Fruit fly (Drosophila melanogaster) whole organism, embryonic: ENCODE data around the gene CG5188.

Experiments used
- ATbp ChIP-seq: fragments of 200-800 bp; sonication (Bioruptor generic); optimal IDR thresholded peaks from 2 replicates; lab custom pipeline; 2017; ENCODE audit warnings: missing biosample characterization, mild to moderate bottlenecking, missing genetic modification characterization, missing genetic modification reagents
- Adf1 ChIP-seq: fragments of 200-800 bp; sonication (Bioruptor generic); IDR thresholded peaks from 2 replicates; pipeline ENCODE4 v1.3.6; 2022; ENCODE audit warnings: missing biosample characterization, missing genetic modification characterization
- Aef1 ChIP-seq: fragments of 200-800 bp; sonication (Bioruptor generic); IDR thresholded peaks from 3 replicates; pipeline ENCODE4 v1.3.6; 2022; ENCODE audit warnings: missing biosample characterization, missing genetic modification characterization
- Atf6 ChIP-seq: fragments of 200-800 bp; sonication (Bioruptor generic); IDR thresholded peaks from 2 replicates; pipeline ENCODE4 v1.3.6; 2022; ENCODE audit warnings: missing biosample characterization, missing genetic modification characterization
- BtbVII ChIP-seq: fragments of 200-800 bp; sonication (Bioruptor generic); optimal IDR thresholded peaks from 3 replicates; lab custom pipeline; 2017; ENCODE audit warnings: missing biosample characterization, mild to moderate bottlenecking, missing genetic modification characterization
- CG10654 ChIP-seq: fragments of 200-800 bp; sonication (Bioruptor generic); optimal IDR thresholded peaks from 2 replicates; lab custom pipeline; 2016; ENCODE audit warnings: missing biosample characterization, missing genetic modification characterization
- CG11560 ChIP-seq: fragments of 200-800 bp; sonication (Bioruptor generic); IDR thresholded peaks from 3 replicates; pipeline ENCODE4 v1.3.6; 2022; ENCODE audit warnings: missing biosample characterization, missing genetic modification characterization
- CG12391 ChIP-seq: fragments of 200-800 bp; sonication (Bioruptor generic); optimal IDR thresholded peaks from 3 replicates; lab custom pipeline; 2018; ENCODE audit warnings: missing biosample characterization, mild to moderate bottlenecking, missing genetic modification characterization, moderate library complexity
- CG1647 ChIP-seq: fragments of 200-800 bp; sonication (Bioruptor generic); optimal IDR thresholded peaks from 3 replicates; lab custom pipeline; 2016; ENCODE audit warnings: missing biosample characterization, missing genetic modification characterization
- CG16779 ChIP-seq: fragments of 200-800 bp; sonication (Bioruptor generic); IDR thresholded peaks from 2 replicates; pipeline ENCODE4 v1.3.6; 2022; ENCODE audit warnings: missing biosample characterization, missing genetic modification characterization
- CG17385 ChIP-seq: fragments of 200-800 bp; sonication (Bioruptor generic); optimal IDR thresholded peaks from 3 replicates; lab custom pipeline; 2018; ENCODE audit warnings: missing biosample characterization, mild to moderate bottlenecking, missing genetic modification characterization
- CG17612 ChIP-seq: fragments of 200-800 bp; sonication (Bioruptor generic); IDR thresholded peaks from 2 replicates; pipeline ENCODE4 v1.3.6; 2022; ENCODE audit warnings: missing biosample characterization, missing genetic modification characterization
- CG17829 ChIP-seq: fragments of 200-800 bp; optimal IDR thresholded peaks from 2 replicates; lab custom pipeline; 2019; ENCODE audit warnings: missing biosample characterization, mild to moderate bottlenecking, missing genetic modification characterization, moderate library complexity
- CG2889 ChIP-seq: fragments of 200-800 bp; sonication (Bioruptor generic); IDR thresholded peaks from 3 replicates; pipeline ENCODE4 v1.3.6; 2022; ENCODE audit warnings: missing biosample characterization, missing genetic modification characterization
- CG31441 ChIP-seq: fragments of 200-800 bp; sonication (Bioruptor generic); IDR thresholded peaks from 2 replicates; pipeline ENCODE4 v1.3.6; 2022; ENCODE audit warnings: missing biosample characterization, missing genetic modification characterization
- CG32532 ChIP-seq: fragments of 200-800 bp; sonication (Bioruptor generic); IDR thresholded peaks from 2 replicates; pipeline ENCODE4 v1.3.6; 2022; ENCODE audit warnings: missing biosample characterization, missing genetic modification characterization
- CG42726 ChIP-seq: fragments of 200-800 bp; sonication (Bioruptor generic); IDR thresholded peaks from 2 replicates; pipeline ENCODE4 v1.3.6; 2022; ENCODE audit warnings: missing biosample characterization, missing genetic modification characterization; ENCODE audit not compliant: partially characterized antibody
- CG4282 ChIP-seq: fragments of 200-800 bp; sonication (Bioruptor generic); optimal IDR thresholded peaks from 2 replicates; lab custom pipeline; 2016; ENCODE audit warnings: missing biosample characterization, missing genetic modification characterization
- CG6689 ChIP-seq: fragments of 200-800 bp; sonication (Bioruptor generic); IDR thresholded peaks from 2 replicates; pipeline ENCODE4 v1.3.6; 2022; ENCODE audit warnings: missing biosample characterization, missing genetic modification characterization
- CG6765 ChIP-seq: fragments of 200-800 bp; sonication (Bioruptor generic); optimal IDR thresholded peaks from 3 replicates; lab custom pipeline; 2017; ENCODE audit warnings: missing biosample characterization, mild to moderate bottlenecking, missing genetic modification characterization
- CG7786 ChIP-seq: fragments of 200-800 bp; sonication (Bioruptor generic); optimal IDR thresholded peaks from 2 replicates; lab custom pipeline; 2016; ENCODE audit warnings: missing biosample characterization, missing genetic modification characterization
- CG8388 ChIP-seq: fragments of 200-800 bp; sonication (Bioruptor generic); optimal IDR thresholded peaks from 2 replicates; lab custom pipeline; 2019; ENCODE audit warnings: missing biosample characterization, mild to moderate bottlenecking, missing genetic modification characterization, moderate library complexity
- CG9932 ChIP-seq: fragments of 200-800 bp; sonication (Bioruptor generic); IDR thresholded peaks from 2 replicates; pipeline ENCODE4 v1.3.6; 2022; ENCODE audit warnings: missing biosample characterization, missing genetic modification characterization
- Dbx ChIP-seq: fragments of 200-800 bp; sonication (Bioruptor generic); IDR thresholded peaks from 3 replicates; pipeline ENCODE4 v1.3.6; 2022; ENCODE audit warnings: missing biosample characterization, missing genetic modification characterization
- Eip74EF ChIP-seq, 2 experiments: fragments of 200-800 bp in 1 of 2; fragments of >200 bp in 1 of 2; sonication (Bioruptor generic) in 1 of 2; optimal IDR thresholded peaks; 2 replicates each; lab custom pipeline; 2017 to 2019; ENCODE audit warnings: missing biosample characterization in 2 of 2, missing genetic modification characterization in 2 of 2, mild to moderate bottlenecking in 1 of 2, moderate library complexity in 1 of 2
- HHEX ChIP-seq: fragments of 200-800 bp; sonication (Bioruptor generic); optimal IDR thresholded peaks from 3 replicates; lab custom pipeline; 2017; ENCODE audit warnings: missing biosample characterization, mild to moderate bottlenecking, missing genetic modification characterization, missing genetic modification reagents
- Hsf ChIP-seq: fragments of 200-800 bp; sonication (Bioruptor generic); optimal IDR thresholded peaks from 3 replicates; lab custom pipeline; 2016; ENCODE audit warnings: missing biosample characterization, missing genetic modification characterization
- Lim3 ChIP-seq: fragments of 200-800 bp; sonication (Bioruptor generic); IDR thresholded peaks from 2 replicates; pipeline ENCODE4 v1.3.6; 2022; ENCODE audit warnings: missing biosample characterization, missing genetic modification characterization
- Lpt ChIP-seq: fragments of >200 bp; optimal IDR thresholded peaks from 2 replicates; lab custom pipeline; 2018; ENCODE audit warnings: missing biosample characterization, missing genetic modification characterization
- Med ChIP-seq: fragments of 200-800 bp; sonication (Bioruptor generic); peaks from one replicate; lab custom pipeline; 2016; ENCODE audit warnings: missing biosample characterization, missing genetic modification characterization, mild to moderate bottlenecking, inconsistent platforms, moderate library complexity
- NC2β ChIP-seq: fragments of 200-800 bp; sonication (Bioruptor generic); optimal IDR thresholded peaks from 2 replicates; lab custom pipeline; 2016; ENCODE audit warnings: missing biosample characterization, missing genetic modification characterization
- Ptx1 ChIP-seq: fragments of 200-800 bp; sonication (Bioruptor generic); IDR thresholded peaks from 2 replicates; pipeline ENCODE4 v1.3.6; 2022; ENCODE audit warnings: missing biosample characterization, missing genetic modification characterization
- Six4 ChIP-seq: fragments of 200-800 bp; sonication (Bioruptor generic); optimal IDR thresholded peaks from 2 replicates; lab custom pipeline; 2016; ENCODE audit warnings: missing biosample characterization, missing genetic modification characterization
- Sry-β ChIP-seq: fragments of 200-800 bp; sonication (Bioruptor generic); optimal IDR thresholded peaks from 2 replicates; lab custom pipeline; 2018; ENCODE audit warnings: missing biosample characterization, mild to moderate bottlenecking, missing genetic modification characterization, moderate library complexity
- ara ChIP-seq: fragments of 200-800 bp; sonication (Bioruptor generic); IDR thresholded peaks from 2 replicates; pipeline ENCODE4 v1.3.6; 2022; ENCODE audit warnings: missing biosample characterization, missing genetic modification characterization
- ash1 ChIP-seq: fragments of 200-800 bp; sonication (Bioruptor generic); optimal IDR thresholded peaks from 2 replicates; lab custom pipeline; 2018; ENCODE audit warnings: missing biosample characterization, mild to moderate bottlenecking, missing genetic modification characterization
- corto ChIP-seq: fragments of 200-800 bp; sonication (Bioruptor generic); optimal IDR thresholded peaks from 2 replicates; lab custom pipeline; 2016; ENCODE audit warnings: missing biosample characterization, mild to moderate bottlenecking, missing genetic modification characterization, moderate library complexity
- crc ChIP-seq: fragments of 200-800 bp; sonication (Bioruptor generic); optimal IDR thresholded peaks from 2 replicates; lab custom pipeline; 2016; ENCODE audit warnings: missing biosample characterization, missing genetic modification characterization
- dmrt11E ChIP-seq: fragments of 200-800 bp; sonication (Bioruptor generic); optimal IDR thresholded peaks from 3 replicates; lab custom pipeline; 2018; ENCODE audit warnings: missing biosample characterization, mild to moderate bottlenecking, missing genetic modification characterization, moderate library complexity
- fd96Cb ChIP-seq: fragments of 200-800 bp; sonication (Bioruptor generic); optimal IDR thresholded peaks from 2 replicates; lab custom pipeline; 2018; ENCODE audit warnings: missing biosample characterization, mild to moderate bottlenecking, missing genetic modification characterization, moderate library complexity
- fru ChIP-seq: fragments of >200 bp; optimal IDR thresholded peaks from 2 replicates; lab custom pipeline; 2017
- gsb-n ChIP-seq: fragments of 200-800 bp; sonication (Bioruptor generic); optimal IDR thresholded peaks from 3 replicates; lab custom pipeline; 2018; ENCODE audit warnings: missing biosample characterization, mild to moderate bottlenecking, missing genetic modification characterization
- jumu ChIP-seq: fragments of 200-800 bp; sonication (Bioruptor generic); optimal IDR thresholded peaks from 3 replicates; lab custom pipeline; 2016; ENCODE audit warnings: missing biosample characterization, missing genetic modification characterization
- lola ChIP-seq, 3 experiments: fragments of >200 bp in 2 of 3; fragments of 200-800 bp in 1 of 3; sonication (Bioruptor generic) in 1 of 3; optimal IDR thresholded peaks; 2 replicates each; lab custom pipeline; 2017 to 2019; ENCODE audit warnings: missing biosample characterization in 3 of 3, missing genetic modification characterization in 3 of 3, mild to moderate bottlenecking in 1 of 3, moderate library complexity in 1 of 3
- prd ChIP-seq, 3 experiments: fragments of >200 bp in 2 of 3; fragments of 200-800 bp in 1 of 3; sonication (Bioruptor generic) in 1 of 3; optimal IDR thresholded peaks in 2 of 3; IDR thresholded peaks in 1 of 3; 2 replicates in 2 of 3; 3 replicates in 1 of 3; pipeline versions ENCODE4 v1.3.6 to Lab custom; 2017 to 2022; ENCODE audit warnings: missing biosample characterization in 1 of 3, missing genetic modification characterization in 1 of 3
- slou ChIP-seq: fragments of 200-800 bp; sonication (Bioruptor generic); optimal IDR thresholded peaks from 3 replicates; lab custom pipeline; 2016; ENCODE audit warnings: missing biosample characterization, missing genetic modification characterization
- tna ChIP-seq: fragments of 200-800 bp; sonication (Bioruptor generic); IDR thresholded peaks from 2 replicates; pipeline ENCODE4 v1.3.6; 2022; ENCODE audit warnings: missing biosample characterization, missing genetic modification characterization; ENCODE audit not compliant: partially characterized antibody
- tx ChIP-seq: fragments of 200-800 bp; sonication (Bioruptor generic); optimal IDR thresholded peaks from 2 replicates; lab custom pipeline; 2016; ENCODE audit warnings: missing biosample characterization, missing genetic modification characterization
- zfh2 ChIP-seq: fragments of 200-800 bp; sonication (Bioruptor generic); optimal IDR thresholded peaks from 2 replicates; lab custom pipeline; 2016; ENCODE audit warnings: missing biosample characterization, missing genetic modification characterization

Gene CG5188

DNA sequence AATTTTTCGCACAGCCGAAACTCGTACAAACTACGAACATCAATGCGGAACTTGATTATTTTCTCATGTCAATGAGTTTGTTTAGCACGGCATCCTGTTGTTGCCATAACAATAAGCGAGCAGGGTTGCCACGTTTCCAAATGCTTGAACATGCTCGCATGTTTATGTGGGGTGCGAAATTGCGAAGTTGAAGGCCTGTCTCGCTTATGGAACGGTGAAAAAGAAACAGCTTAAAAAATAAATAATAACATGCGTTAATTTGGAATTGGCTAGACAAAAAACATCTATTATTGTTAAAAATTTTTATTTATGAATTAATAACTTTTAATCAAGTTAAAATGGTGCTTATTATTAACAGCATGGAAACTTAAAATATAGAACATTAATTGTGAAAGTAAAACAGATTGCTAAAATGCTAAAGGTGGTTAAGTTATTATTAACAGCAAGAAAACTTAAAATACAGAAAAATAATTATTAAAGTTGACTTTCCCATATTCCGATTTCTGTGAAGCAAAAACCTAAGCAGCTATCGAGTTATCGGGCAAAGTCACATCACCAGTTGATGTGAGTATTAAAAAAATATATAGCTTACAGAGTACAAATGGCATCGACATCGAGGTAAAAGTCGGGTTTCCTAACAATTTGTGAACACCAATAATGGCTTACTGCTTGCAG lies 2.3 kb downstream of the CG5188 start, which contains the start of the genes Bug22 and TfIIB (continued):
- TF ChIP-seq CG17612 (GFP tag; lab: Robert Waterston, UW) (no peak), CG12391 (tag; lab: Kevin White, UChicago) (peak; percentile 88), BtbVII (peak; percentile 56), lola (GFP tag; optimal IDR thresholded peaks at IDR 0.05; lab: Kevin White, UChicago) (peak in 1 of 3 experiments; percentile 54), CG32532 (GFP tag; lab: Robert Waterston, UW) (peak; percentile 74), Lpt (GFP tag; lab: Kevin White, UChicago) (no peak), Sry-β (GFP tag; lab: Kevin White, UChicago) (peak; percentile 8), jumu (GFP tag; lab: Kevin White, UChicago) (peak; percentile 61), fru (no peak), ash1 (GFP tag; lab: Kevin White, UChicago) (no peak), CG10654 (GFP tag; lab: Kevin White, UChicago) (peak; percentile 50), Med (GFP tag; lab: Kevin White, UChicago) (peak; percentile 94), crc (GFP tag; lab: Kevin White, UChicago) (peak; percentile 37), CG11560 (tag; lab: Robert Waterston, UW) (no peak), CG31441 (GFP tag; lab: Robert Waterston, UW) (peak; percentile 79), Dbx (GFP tag; lab: Robert Waterston, UW) (peak; percentile 66; the same call in 2 of the 3 replicates), fd96Cb (peak; percentile 29), CG42726 (no peak), NC2β (GFP tag; lab: Kevin White, UChicago) (peak; percentile 70), CG1647 (GFP tag; lab: Kevin White, UChicago) (peak; percentile 47), Aef1 (GFP tag; lab: Robert Waterston, UW) (peak; percentile 66; the same call in 2 of the 3 replicates), Hsf (peak; percentile 74), tx (GFP tag; lab: Kevin White, UChicago) (peak; percentile 46), HHEX (peak; percentile 48), tna (no peak), CG16779 (GFP tag; lab: Robert Waterston, UW) (0 out of 2 replicates have a peak, but pooled peaks have one; percentile 12), Lim3 (GFP tag; lab: Robert Waterston, UW) (no peak), CG6765 (GFP tag; lab: Kevin White, UChicago) (no peak), zfh2 (GFP tag; lab: Kevin White, UChicago) (peak; percentile 75), Ptx1 (GFP tag; lab: Robert Waterston, UW) (peak; percentile 75), dmrt11E (tag; lab: Kevin White, UChicago) (peak; percentile 59), CG4282 (GFP tag; lab: Kevin White, UChicago) (peak; percentile 26), ara (GFP tag; lab: Robert Waterston, UW) (peak; percentile 38; the same call in 1 of the 2 replicates), gsb-n (tag; lab: Kevin White, UChicago) (no peak), CG8388 (GFP tag; lab: Kevin White, UChicago) (peak; percentile 45), Adf1 (GFP tag; lab: Robert Waterston, UW) (peak; percentile 30; the same call in 1 of the 2 replicates), Atf6 (GFP tag; lab: Robert Waterston, UW) (peak; percentile 61), CG9932 (GFP tag; lab: Robert Waterston, UW) (peak; percentile 80), CG17829 (tag; lab: Kevin White, UChicago) (peak; percentile 80), slou (GFP tag; lab: Kevin White, UChicago) (peak; percentile 62), CG2889 (GFP tag; lab: Robert Waterston, UW) (peak; percentile 64; the same call in 1 of the 3 replicates), prd (optimal IDR thresholded peaks at IDR 0.05; lab: Kevin White, UChicago) (no peak), prd (GFP tag; IDR thresholded peaks at IDR 0.05; lab: Robert Waterston, UW) (peak; percentile 68; the same call in 2 of the 3 replicates), Six4 (GFP tag; lab: Kevin White, UChicago) (peak; percentile 55), Eip74EF (GFP tag; optimal IDR thresholded peaks at IDR 0.05; lab: Kevin White, UChicago) (peak in 1 of 2 experiments; percentile 56), CG17385 (peak; percentile 66), CG7786 (GFP tag; lab: Kevin White, UChicago) (peak; percentile 66), CG6689 (peak; percentile 85), ATbp (GFP tag; lab: Kevin White, UChicago) (no peak), corto (GFP tag; lab: Kevin White, UChicago) (no peak)
